Fruit fly (Drosophila melanogaster) whole organism, embryonic: ENCODE data around the gene ebd1.

ENCODE experiments used
- CG10147 ChIP-seq: fragments of 200-800 bp; sonication (Bioruptor generic); optimal IDR thresholded peaks from 2 replicates; lab custom pipeline; 2019; ENCODE audit warnings: missing biosample characterization, mild to moderate bottlenecking, missing genetic modification characterization, moderate library complexity
- CG11398 ChIP-seq: fragments of 200-800 bp; sonication (Bioruptor generic); optimal IDR thresholded peaks from 2 replicates; lab custom pipeline; 2016; ENCODE audit warnings: missing biosample characterization, missing genetic modification characterization
- CG1233 ChIP-seq: fragments of 200-800 bp; sonication (Bioruptor generic); optimal IDR thresholded peaks from 4 replicates; lab custom pipeline; 2018; ENCODE audit warnings: missing biosample characterization, mild to moderate bottlenecking, missing genetic modification characterization
- CG12659 ChIP-seq: fragments of 200-800 bp; sonication (Bioruptor generic); optimal IDR thresholded peaks from 3 replicates; lab custom pipeline; 2017; ENCODE audit warnings: mild to moderate bottlenecking, missing biosample characterization, missing genetic modification reagents, missing genetic modification characterization
- CG1529 ChIP-seq: fragments of 200-800 bp; sonication (Bioruptor generic); optimal IDR thresholded peaks from 3 replicates; lab custom pipeline; 2018; ENCODE audit warnings: missing biosample characterization, missing genetic modification characterization
- CG1603 ChIP-seq: fragments of 200-800 bp; sonication (Bioruptor generic); optimal IDR thresholded peaks from 2 replicates; lab custom pipeline; 2019; ENCODE audit warnings: missing biosample characterization, mild to moderate bottlenecking, missing genetic modification characterization, moderate library complexity
- CG16813 ChIP-seq: fragments of 200-800 bp; sonication (Bioruptor generic); IDR thresholded peaks from 3 replicates; pipeline ENCODE4 v1.3.6; 2022; ENCODE audit warnings: missing biosample characterization, missing genetic modification characterization; ENCODE audit not compliant: partially characterized antibody
- CG18262 ChIP-seq: fragments of 200-800 bp; optimal IDR thresholded peaks from 3 replicates; lab custom pipeline; 2019; ENCODE audit warnings: missing biosample characterization, mild to moderate bottlenecking, missing genetic modification characterization, moderate library complexity
- CG2875 ChIP-seq: fragments of 200-800 bp; sonication (Bioruptor generic); optimal IDR thresholded peaks from 2 replicates; lab custom pipeline; 2017; ENCODE audit warnings: missing biosample characterization, mild to moderate bottlenecking, missing genetic modification characterization, missing genetic modification reagents
- CG34224 ChIP-seq: fragments of 200-800 bp; sonication (Bioruptor generic); IDR thresholded peaks from 3 replicates; pipeline ENCODE4 v1.3.6; 2022; ENCODE audit warnings: missing biosample characterization, missing genetic modification characterization; ENCODE audit not compliant: partially characterized antibody
- CG42726 ChIP-seq: fragments of 200-800 bp; sonication (Bioruptor generic); IDR thresholded peaks from 2 replicates; pipeline ENCODE4 v1.3.6; 2022; ENCODE audit warnings: missing biosample characterization, missing genetic modification characterization; ENCODE audit not compliant: partially characterized antibody
- CG4617 ChIP-seq: fragments of 200-800 bp; sonication (Bioruptor generic); optimal IDR thresholded peaks from 3 replicates; lab custom pipeline; 2016; ENCODE audit warnings: missing biosample characterization, missing genetic modification characterization, borderline replicate concordance
- CG4707 ChIP-seq: fragments of 200-800 bp; sonication (Bioruptor generic); optimal IDR thresholded peaks from 2 replicates; lab custom pipeline; 2018; ENCODE audit warnings: missing biosample characterization, mild to moderate bottlenecking, missing genetic modification characterization, moderate library complexity
- CG6689 ChIP-seq: fragments of 200-800 bp; sonication (Bioruptor generic); IDR thresholded peaks from 2 replicates; pipeline ENCODE4 v1.3.6; 2022; ENCODE audit warnings: missing biosample characterization, missing genetic modification characterization
- CG7928 ChIP-seq: fragments of 200-800 bp; sonication (Bioruptor generic); optimal IDR thresholded peaks from 2 replicates; lab custom pipeline; 2017; ENCODE audit warnings: missing biosample characterization, mild to moderate bottlenecking, missing genetic modification characterization
- CG8924 ChIP-seq: fragments of 200-800 bp; optimal IDR thresholded peaks from 3 replicates; lab custom pipeline; 2019; ENCODE audit warnings: missing biosample characterization, mild to moderate bottlenecking, missing genetic modification characterization, moderate library complexity
- Camta ChIP-seq: fragments of 200-800 bp; sonication (Bioruptor generic); optimal IDR thresholded peaks from 2 replicates; lab custom pipeline; 2016; ENCODE audit warnings: missing biosample characterization, missing genetic modification characterization
- Dbx ChIP-seq: fragments of 200-800 bp; sonication (Bioruptor generic); IDR thresholded peaks from 3 replicates; pipeline ENCODE4 v1.3.6; 2022; ENCODE audit warnings: missing biosample characterization, missing genetic modification characterization
- Dek ChIP-seq: fragments of 200-800 bp; sonication (Bioruptor generic); optimal IDR thresholded peaks from 3 replicates; lab custom pipeline; 2019; ENCODE audit warnings: missing biosample characterization, mild to moderate bottlenecking, missing genetic modification characterization, moderate library complexity
- Dip2 ChIP-seq: fragments of 200-800 bp; sonication (Bioruptor generic); IDR thresholded peaks from 2 replicates; pipeline ENCODE4 v1.3.6; 2022; ENCODE audit warnings: missing biosample characterization, missing genetic modification characterization
- Dp ChIP-seq: fragments of 200-800 bp; sonication (Bioruptor generic); optimal IDR thresholded peaks from 2 replicates; lab custom pipeline; 2018; ENCODE audit warnings: missing biosample characterization, mild to moderate bottlenecking, missing genetic modification characterization, moderate library complexity
- HLH4C ChIP-seq: fragments of 200-800 bp; sonication (Bioruptor generic); IDR thresholded peaks from 3 replicates; pipeline ENCODE4 v1.3.6; 2022; ENCODE audit warnings: missing biosample characterization, missing genetic modification characterization; ENCODE audit not compliant: partially characterized antibody
- Lim3 ChIP-seq: fragments of 200-800 bp; sonication (Bioruptor generic); IDR thresholded peaks from 2 replicates; pipeline ENCODE4 v1.3.6; 2022; ENCODE audit warnings: missing biosample characterization, missing genetic modification characterization
- Nf-YC ChIP-seq: fragments of 200-800 bp; optimal IDR thresholded peaks from 3 replicates; lab custom pipeline; 2019; ENCODE audit warnings: missing biosample characterization, mild to moderate bottlenecking, missing genetic modification characterization, moderate library complexity
- Oli ChIP-seq: fragments of 200-800 bp; sonication (Bioruptor generic); optimal IDR thresholded peaks from 2 replicates; lab custom pipeline; 2018; ENCODE audit warnings: missing biosample characterization, mild to moderate bottlenecking, missing genetic modification characterization, moderate library complexity
- Ptx1 ChIP-seq: fragments of 200-800 bp; sonication (Bioruptor generic); IDR thresholded peaks from 2 replicates; pipeline ENCODE4 v1.3.6; 2022; ENCODE audit warnings: missing biosample characterization, missing genetic modification characterization
- Ravus ChIP-seq: fragments of 200-800 bp; sonication (Bioruptor generic); IDR thresholded peaks from 2 replicates; pipeline ENCODE4 v1.3.6; 2022; ENCODE audit warnings: missing biosample characterization, missing genetic modification characterization
- Tbp ChIP-seq: fragments of >200 bp; optimal IDR thresholded peaks from 2 replicates; lab custom pipeline; 2018; ENCODE audit warnings: missing biosample characterization, missing genetic modification characterization
- abd-A ChIP-seq: fragments of 200-800 bp; sonication (Bioruptor generic); optimal IDR thresholded peaks from 3 replicates; lab custom pipeline; 2019; ENCODE audit warnings: missing biosample characterization, mild to moderate bottlenecking, missing genetic modification characterization, moderate library complexity
- aop ChIP-seq: fragments of 200-800 bp; sonication (Bioruptor generic); IDR thresholded peaks from 2 replicates; pipeline ENCODE4 v1.3.6; 2022; ENCODE audit warnings: missing biosample characterization, missing genetic modification characterization
- cad ChIP-seq: fragments of >200 bp; optimal IDR thresholded peaks from 2 replicates; lab custom pipeline; 2017; ENCODE audit warnings: missing biosample characterization, missing genetic modification characterization
- chm ChIP-seq: fragments of 200-800 bp; sonication (Bioruptor generic); IDR thresholded peaks from 2 replicates; pipeline ENCODE4 v1.3.6; 2022; ENCODE audit warnings: missing biosample characterization, missing genetic modification characterization
- croc ChIP-seq: fragments of 200-800 bp; sonication (Bioruptor generic); conservative IDR thresholded peaks from 3 replicates; pipeline ENCODE4 v1.3.6; 2022; ENCODE audit warnings: missing biosample characterization, missing genetic modification characterization
- ftz-f1 ChIP-seq: fragments of 200-800 bp; sonication (Bioruptor generic); optimal IDR thresholded peaks from 2 replicates; lab custom pipeline; 2016; ENCODE audit warnings: missing biosample characterization, missing genetic modification characterization
- gce ChIP-seq: fragments of 200-800 bp; sonication (Bioruptor generic); IDR thresholded peaks from 3 replicates; pipeline ENCODE4 v1.3.6; 2022; ENCODE audit warnings: missing biosample characterization, missing genetic modification characterization
- h ChIP-seq: fragments of >200 bp; optimal IDR thresholded peaks from 2 replicates; lab custom pipeline; 2017
- her ChIP-seq: fragments of 200-800 bp; sonication (Bioruptor generic); optimal IDR thresholded peaks from 2 replicates; lab custom pipeline; 2016; ENCODE audit warnings: missing biosample characterization, missing genetic modification characterization
- insv ChIP-seq, 2 experiments: fragments of 200-800 bp; sonication (Bioruptor generic); optimal IDR thresholded peaks; 3 replicates each; lab custom pipeline; 2016 to 2018; ENCODE audit warnings: missing biosample characterization in 2 of 2, missing genetic modification characterization in 2 of 2
- knrl ChIP-seq: fragments of 200-800 bp; sonication (Bioruptor generic); IDR thresholded peaks from 3 replicates; pipeline ENCODE4 v1.3.6; 2022; ENCODE audit warnings: missing biosample characterization, missing genetic modification characterization; ENCODE audit not compliant: partially characterized antibody
- lola ChIP-seq, 3 experiments: fragments of >200 bp in 2 of 3; fragments of 200-800 bp in 1 of 3; sonication (Bioruptor generic) in 1 of 3; optimal IDR thresholded peaks; 2 replicates each; lab custom pipeline; 2017 to 2019; ENCODE audit warnings: missing biosample characterization in 3 of 3, missing genetic modification characterization in 3 of 3, mild to moderate bottlenecking in 1 of 3, moderate library complexity in 1 of 3
- luna ChIP-seq: fragments of 200-800 bp; sonication (Bioruptor generic); optimal IDR thresholded peaks from 2 replicates; lab custom pipeline; 2016; ENCODE audit warnings: missing biosample characterization, missing genetic modification characterization
- nmo ChIP-seq: fragments of 200-800 bp; sonication (Bioruptor generic); optimal IDR thresholded peaks from 2 replicates; lab custom pipeline; 2018; ENCODE audit warnings: missing biosample characterization, mild to moderate bottlenecking, missing genetic modification characterization, moderate library complexity
- p53 ChIP-seq: fragments of 200-800 bp; sonication (Bioruptor generic); optimal IDR thresholded peaks from 2 replicates; lab custom pipeline; 2016; ENCODE audit warnings: missing biosample characterization, missing genetic modification characterization
- pb ChIP-seq: fragments of 200-800 bp; sonication (Bioruptor generic); optimal IDR thresholded peaks from 3 replicates; lab custom pipeline; 2016; ENCODE audit warnings: missing biosample characterization, missing genetic modification characterization
- stc ChIP-seq: fragments of 200-800 bp; sonication (Bioruptor generic); IDR thresholded peaks from 2 replicates; pipeline ENCODE4 v1.3.6; 2022; ENCODE audit warnings: missing biosample characterization, missing genetic modification characterization
- tio ChIP-seq: fragments of 200-800 bp; sonication (Bioruptor generic); optimal IDR thresholded peaks from 2 replicates; lab custom pipeline; 2017; ENCODE audit warnings: missing biosample characterization, missing genetic modification characterization, inconsistent platforms
- tll ChIP-seq, 2 experiments: fragments of 200-800 bp in 1 of 2; fragments of >200 bp in 1 of 2; sonication (Bioruptor generic) in 1 of 2; optimal IDR thresholded peaks; 2 replicates each; lab custom pipeline; 2017 to 2019; ENCODE audit warnings: missing biosample characterization in 2 of 2, missing genetic modification characterization in 2 of 2, mild to moderate bottlenecking in 1 of 2, moderate library complexity in 1 of 2
- tna ChIP-seq: fragments of 200-800 bp; sonication (Bioruptor generic); IDR thresholded peaks from 2 replicates; pipeline ENCODE4 v1.3.6; 2022; ENCODE audit warnings: missing biosample characterization, missing genetic modification characterization; ENCODE audit not compliant: partially characterized antibody
- vfl ChIP-seq: fragments of 200-800 bp; sonication (Bioruptor generic); optimal IDR thresholded peaks from 2 replicates; lab custom pipeline; 2016; ENCODE audit warnings: missing biosample characterization, missing genetic modification characterization
- vvl ChIP-seq: fragments of 200-800 bp; sonication (Bioruptor generic); IDR thresholded peaks from 2 replicates; pipeline ENCODE4 v1.3.6; 2022; ENCODE audit warnings: missing biosample characterization, missing genetic modification characterization
- zfh2 ChIP-seq: fragments of 200-800 bp; sonication (Bioruptor generic); optimal IDR thresholded peaks from 2 replicates; lab custom pipeline; 2016; ENCODE audit warnings: missing biosample characterization, missing genetic modification characterization

Gene ebd1

dm6 chr3L:710345-710822 is 25.0 kb upstream of the ebd1 start, which contains the start of gene CkIIalpha-i3 (continued):
- TF ChIP-seq croc (GFP tag; lab: Robert Waterston, UW) (no peak), lola (GFP tag; optimal IDR thresholded peaks at IDR 0.05; lab: Kevin White, UChicago) (no peak), CG4707 (no peak), ftz-f1 (no peak), CG1529 (GFP tag; lab: Kevin White, UChicago) (no peak), CG4617 (GFP tag; lab: Kevin White, UChicago) (peak; percentile 11), CG12659 (GFP tag; lab: Kevin White, UChicago) (no peak), Dp (GFP tag; lab: Kevin White, UChicago) (peak; percentile 23), CG8924 (tag; lab: Kevin White, UChicago) (no peak), cad (GFP tag; lab: Kevin White, UChicago) (no peak), zfh2 (GFP tag; lab: Kevin White, UChicago) (no peak), gce (GFP tag; lab: Robert Waterston, UW) (no peak), CG34224 (GFP tag; lab: Robert Waterston, UW) (no peak), CG11398 (GFP tag; lab: Kevin White, UChicago) (no peak), aop (GFP tag; lab: Robert Waterston, UW) (no peak), CG2875 (GFP tag; lab: Kevin White, UChicago) (no peak), stc (GFP tag; lab: Robert Waterston, UW) (no peak), Dip2 (GFP tag; lab: Robert Waterston, UW) (no peak), tll (GFP tag; optimal IDR thresholded peaks at IDR 0.05; lab: Kevin White, UChicago) (no peak), Oli (tag; lab: Kevin White, UChicago) (no peak), insv (GFP tag; optimal IDR thresholded peaks at IDR 0.05; lab: Kevin White, UChicago) (peak; percentile 60 to 98), pb (GFP tag; lab: Kevin White, UChicago) (no peak), Camta (GFP tag; lab: Kevin White, UChicago) (no peak), Dbx (GFP tag; lab: Robert Waterston, UW) (no peak), Ptx1 (GFP tag; lab: Robert Waterston, UW) (no peak), Ravus (GFP tag; lab: Robert Waterston, UW) (no peak), chm (GFP tag; lab: Robert Waterston, UW) (no peak), CG42726 (GFP tag; lab: Robert Waterston, UW) (no peak), tna (GFP tag; lab: Robert Waterston, UW) (no peak), Lim3 (GFP tag; lab: Robert Waterston, UW) (no peak), abd-A (tag; lab: Kevin White, UChicago) (no peak), Tbp (no peak), nmo (peak; percentile 38), h (lab: Kevin White, UChicago) (no peak), CG18262 (tag; lab: Kevin White, UChicago) (no peak), her (GFP tag; lab: Kevin White, UChicago) (no peak), CG1603 (tag; lab: Kevin White, UChicago) (no peak), CG10147 (GFP tag; lab: Kevin White, UChicago) (no peak), HLH4C (no peak), CG7928 (GFP tag; lab: Kevin White, UChicago) (no peak), CG6689 (no peak), vvl (peak; percentile 38; the same call in 1 of the 2 replicates), tio (GFP tag; lab: Kevin White, UChicago) (peak; percentile 20), vfl (GFP tag; lab: Kevin White, UChicago) (no peak), Nf-YC (tag; lab: Kevin White, UChicago) (no peak), CG1233 (no peak), luna (no peak), knrl (GFP tag; lab: Robert Waterston, UW) (peak; percentile 33; the same call in 1 of the 3 replicates), CG16813 (GFP tag; lab: Robert Waterston, UW) (no peak), Dek (no peak), p53 (no peak)
